Worm (Caenorhabditis elegans): ENCODE measurements around the gene F52H2.5.

F52H2.5 gene

DNA sequence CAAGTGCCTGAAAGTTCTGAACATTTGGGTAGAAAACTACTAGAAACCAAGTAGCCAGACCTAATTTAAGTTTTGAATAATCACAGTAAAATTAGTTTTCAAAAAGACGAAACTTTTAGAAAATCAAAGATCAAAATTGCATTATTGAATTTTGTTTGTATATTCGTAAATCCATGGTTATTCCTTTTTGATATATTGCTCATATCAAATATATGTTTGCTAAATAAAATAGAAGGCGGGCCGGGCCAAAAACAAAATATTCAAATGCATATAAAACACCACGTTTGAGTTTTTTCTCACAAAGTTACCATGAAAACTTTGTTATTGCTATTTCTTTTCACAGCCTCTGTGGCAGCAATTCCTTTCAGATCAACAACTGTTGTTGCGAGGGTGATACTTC, 17.6 kb upstream of the F52H2.5 start, which contains the start of gene ttr-42:
ttr-42 (plus strand) TSS at position 301 of the 400 bp plus-strand sequence.
- TF ChIP-seq cog-1 (tag; optimal IDR thresholded peaks at IDR 0.05) = no peak
- TF ChIP-seq med-1 (GFP tag; optimal IDR thresholded peaks at IDR 0.05; ENCODE audit: insufficient read depth) = no peak
- no peak for TF ChIP-seq T22C8.4 (GFP tag; IDR thresholded peaks at IDR 0.05)
- TF ChIP-seq ztf-29 (GFP tag; IDR thresholded peaks at IDR 0.05) = no peak
- no peak for TF ChIP-seq ztf-23 (GFP tag; IDR thresholded peaks at IDR 0.05)
- no peak for TF ChIP-seq tab-1 (GFP tag; IDR thresholded peaks at IDR 0.05)
- TF ChIP-seq flt-1 (GFP tag; IDR thresholded peaks at IDR 0.05) = no peak
- TF ChIP-seq klf-2 (GFP tag; conservative IDR thresholded peaks at IDR 0.05) = no peak
- TF ChIP-seq ref-1 (GFP tag; conservative IDR thresholded peaks at IDR 0.05) = no peak

DNA sequence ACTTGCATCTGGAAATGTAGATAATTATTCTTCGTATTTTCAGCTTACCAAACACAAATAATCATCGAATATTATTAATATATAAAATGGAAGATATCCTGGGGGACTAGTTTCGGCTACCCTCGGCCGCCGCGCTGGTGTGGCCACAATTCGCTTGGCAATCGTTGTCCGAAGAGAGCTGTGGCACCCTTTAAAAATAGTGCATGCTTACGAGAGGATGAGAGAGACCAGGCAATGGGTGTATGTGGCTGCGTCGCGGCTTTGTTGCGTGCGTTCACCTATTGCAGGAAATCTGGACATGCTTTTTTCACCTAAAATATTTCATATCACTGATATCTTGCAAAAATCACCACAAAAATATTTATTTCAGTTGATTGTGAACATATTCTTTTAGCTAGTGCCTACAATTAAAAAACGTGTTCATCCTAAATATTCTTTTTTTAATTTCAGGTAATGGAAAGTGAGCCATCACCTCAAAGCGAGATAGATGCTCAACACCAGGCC, 12.8 kb upstream of the F52H2.5 start, which contains the start of the genes ccd-5 and F52H2.1:
ccd-5 (minus strand) TSS at position 8 of the 504 bp plus-strand sequence.
F52H2.1 (plus strand) TSS at position 454 of the 504 bp plus-strand sequence.
- TF ChIP-seq T22C8.4 (GFP tag; IDR thresholded peaks at IDR 0.05) = no peak
- no peak for TF ChIP-seq ref-1 (GFP tag; conservative IDR thresholded peaks at IDR 0.05)
- no peak for TF ChIP-seq ztf-29 (GFP tag; IDR thresholded peaks at IDR 0.05)
- TF ChIP-seq klf-2 (GFP tag; conservative IDR thresholded peaks at IDR 0.05) = no peak
- TF ChIP-seq cog-1 (tag; optimal IDR thresholded peaks at IDR 0.05) = no peak
- no peak for TF ChIP-seq ztf-23 (GFP tag; IDR thresholded peaks at IDR 0.05)
- TF ChIP-seq flt-1 (GFP tag; IDR thresholded peaks at IDR 0.05) = no peak
- no peak for TF ChIP-seq tab-1 (GFP tag; IDR thresholded peaks at IDR 0.05)

DNA sequence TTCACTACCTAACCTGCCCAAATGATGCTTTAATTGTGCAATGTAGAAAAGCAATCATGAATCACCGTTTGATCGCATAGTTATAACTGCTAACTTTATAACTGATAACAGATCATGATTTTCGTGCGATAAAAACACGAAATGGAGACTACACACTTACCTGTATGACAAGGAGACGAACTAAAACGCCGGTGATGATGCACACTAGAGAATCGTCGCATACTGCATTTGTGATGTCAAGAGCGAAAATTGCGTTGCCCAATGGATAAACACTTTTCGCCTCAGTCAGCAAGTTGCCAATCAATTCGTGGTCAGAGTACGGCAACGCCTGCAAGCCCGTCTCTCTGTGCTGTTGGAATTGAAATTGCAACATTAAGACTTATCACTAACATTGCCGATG, 9.2 kb upstream of the F52H2.5 start:
- TF ChIP-seq ztf-29 (GFP tag; IDR thresholded peaks at IDR 0.05) (no peak), klf-2 (GFP tag; conservative IDR thresholded peaks at IDR 0.05) (no peak), ztf-23 (GFP tag; IDR thresholded peaks at IDR 0.05) (no peak), ref-1 (GFP tag; conservative IDR thresholded peaks at IDR 0.05) (no peak), cog-1 (tag; optimal IDR thresholded peaks at IDR 0.05) (no peak), med-1 (GFP tag; optimal IDR thresholded peaks at IDR 0.05; ENCODE audit: insufficient read depth) (no peak), flt-1 (GFP tag; IDR thresholded peaks at IDR 0.05) (no peak), T22C8.4 (GFP tag; IDR thresholded peaks at IDR 0.05) (no peak), tab-1 (GFP tag; IDR thresholded peaks at IDR 0.05) (no peak)

DNA sequence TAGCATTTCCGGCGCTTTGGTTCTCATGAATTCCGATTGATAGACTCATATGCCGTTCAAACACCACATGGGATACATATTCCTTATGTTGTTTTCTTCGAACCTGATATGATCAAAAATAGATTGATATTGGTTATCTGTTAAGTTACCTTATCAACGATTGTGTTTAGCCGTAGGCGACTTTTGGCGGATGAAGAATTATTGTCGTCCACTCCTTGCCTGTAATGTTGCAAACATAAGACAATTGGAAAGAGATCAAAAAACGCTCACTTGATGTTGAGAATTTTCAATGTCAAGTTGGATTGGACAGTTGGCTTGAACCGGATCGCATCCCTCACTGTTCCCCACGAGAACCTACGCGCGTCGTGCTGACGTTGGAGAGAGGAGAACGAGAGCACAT, 7.9 kb upstream of the F52H2.5 start:
- TF ChIP-seq flt-1 (GFP tag; IDR thresholded peaks at IDR 0.05) (no peak), cog-1 (tag; optimal IDR thresholded peaks at IDR 0.05) (no peak), T22C8.4 (GFP tag; IDR thresholded peaks at IDR 0.05) (no peak)

- TF ChIP-seq tab-1 (GFP tag; IDR thresholded peaks at IDR 0.05) (no peak), ztf-23 (GFP tag; IDR thresholded peaks at IDR 0.05) (no peak), ztf-29 (GFP tag; IDR thresholded peaks at IDR 0.05) (no peak), T22C8.4 (GFP tag; IDR thresholded peaks at IDR 0.05) (no peak), klf-2 (GFP tag; conservative IDR thresholded peaks at IDR 0.05) (no peak), cog-1 (tag; optimal IDR thresholded peaks at IDR 0.05) (no peak), med-1 (GFP tag; optimal IDR thresholded peaks at IDR 0.05; ENCODE audit: insufficient read depth) (no peak), flt-1 (GFP tag; IDR thresholded peaks at IDR 0.05) (no peak), ref-1 (GFP tag; conservative IDR thresholded peaks at IDR 0.05) (no peak)
Measured at ce11 chrX:2565308-2565773, 5.5 kb upstream of the F52H2.5 start, which contains the start of gene F52H2.15. Gene F52H2.15, plus strand, starts transcription at chrX:2565358.

ce11 chrX:2564047-2564446, 4.2 kb upstream of the F52H2.5 start, which contains the start of gene dhcr-24:
Gene dhcr-24, minus strand, starts transcription at chrX:2564147.
- TF ChIP-seq flt-1 (GFP tag; IDR thresholded peaks at IDR 0.05) (no peak), ztf-29 (GFP tag; IDR thresholded peaks at IDR 0.05) (no peak), T22C8.4 (GFP tag; IDR thresholded peaks at IDR 0.05) (no peak), ztf-23 (GFP tag; IDR thresholded peaks at IDR 0.05) (no peak), klf-2 (GFP tag; conservative IDR thresholded peaks at IDR 0.05) (no peak), ref-1 (GFP tag; conservative IDR thresholded peaks at IDR 0.05) (no peak), med-1 (GFP tag; optimal IDR thresholded peaks at IDR 0.05; ENCODE audit: insufficient read depth) (no peak), cog-1 (tag; optimal IDR thresholded peaks at IDR 0.05) (no peak), tab-1 (GFP tag; IDR thresholded peaks at IDR 0.05) (no peak)

ce11 chrX:2559399-2559798, 480 bp downstream of the F52H2.5 start:
- 0 out of 2 replicates have a peak, but pooled peaks have one; percentile 30 for TF ChIP-seq flt-1 (GFP tag; IDR thresholded peaks at IDR 0.05)
- 0 out of 2 replicates have a peak, but pooled peaks have one; percentile 32 for TF ChIP-seq klf-2 (GFP tag; conservative IDR thresholded peaks at IDR 0.05)
- TF ChIP-seq ztf-23 (GFP tag; IDR thresholded peaks at IDR 0.05) = no peak

- TF ChIP-seq med-1 (GFP tag; optimal IDR thresholded peaks at IDR 0.05; ENCODE audit: insufficient read depth) = no peak
- 0 out of 2 replicates have a peak, but pooled peaks have one; percentile 22 for TF ChIP-seq T22C8.4 (GFP tag; IDR thresholded peaks at IDR 0.05)
- TF ChIP-seq ref-1 (GFP tag; conservative IDR thresholded peaks at IDR 0.05) = peak; percentile 65
- TF ChIP-seq ztf-29 (GFP tag; IDR thresholded peaks at IDR 0.05) = peak; percentile 44; the same call in 1 of the 2 replicates
- 0 out of 2 replicates have a peak, but pooled peaks have one; percentile 38 for TF ChIP-seq tab-1 (GFP tag; IDR thresholded peaks at IDR 0.05)
- TF ChIP-seq cog-1 (tag; optimal IDR thresholded peaks at IDR 0.05) = peak; percentile 43
- TF ChIP-seq klf-2 (GFP tag; conservative IDR thresholded peaks at IDR 0.05) = peak; percentile 79
- TF ChIP-seq flt-1 (GFP tag; IDR thresholded peaks at IDR 0.05) = peak; percentile 53; the same call in 1 of the 2 replicates
- TF ChIP-seq ztf-23 (GFP tag; IDR thresholded peaks at IDR 0.05) = peak; percentile 81
Measured at ce11 chrX:2553433-2553860, 6.4 kb downstream of the F52H2.5 start.

DNA sequence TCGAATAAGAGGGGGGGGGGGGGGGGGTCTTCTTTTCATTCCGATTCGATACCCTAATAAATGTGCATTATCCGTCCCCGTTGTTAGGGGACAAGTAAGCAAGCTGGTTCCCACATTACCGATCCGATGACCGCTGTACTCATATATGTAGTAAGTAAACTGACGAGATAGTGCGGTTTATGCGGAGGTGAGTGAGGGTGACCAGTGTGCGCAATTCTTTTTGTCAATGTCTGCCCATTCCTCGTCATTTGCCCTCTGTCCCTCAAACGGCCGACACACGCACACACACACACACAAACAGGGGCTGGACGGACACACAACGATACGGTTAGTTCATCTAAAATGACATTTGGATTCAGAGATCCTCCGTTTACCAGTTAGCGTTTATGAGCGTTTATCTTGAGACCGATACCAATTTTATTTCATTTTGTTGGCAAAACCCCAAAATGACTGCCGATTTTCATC, 7.6 kb downstream of the F52H2.5 start, which contains the start of gene aat-3:
aat-3 (plus strand) TSS at position 51 of the 465 bp plus-strand sequence.
- TF ChIP-seq med-1 (GFP tag; optimal IDR thresholded peaks at IDR 0.05; ENCODE audit: insufficient read depth) = no peak
- TF ChIP-seq cog-1 (tag; optimal IDR thresholded peaks at IDR 0.05) = no peak
- TF ChIP-seq T22C8.4 (GFP tag; IDR thresholded peaks at IDR 0.05) = no peak
- TF ChIP-seq ztf-23 (GFP tag; IDR thresholded peaks at IDR 0.05) = no peak
- peak; percentile 39; the same call in 1 of the 2 replicates for TF ChIP-seq ztf-29 (GFP tag; IDR thresholded peaks at IDR 0.05)
- no peak for TF ChIP-seq tab-1 (GFP tag; IDR thresholded peaks at IDR 0.05)
- 0 out of 2 replicates have a peak, but pooled peaks have one; percentile 8 for TF ChIP-seq klf-2 (GFP tag; conservative IDR thresholded peaks at IDR 0.05)
- 0 out of 2 replicates have a peak, but pooled peaks have one; percentile 11 for TF ChIP-seq ref-1 (GFP tag; conservative IDR thresholded peaks at IDR 0.05)
- no peak for TF ChIP-seq flt-1 (GFP tag; IDR thresholded peaks at IDR 0.05)

All from whole organism, midembryonic.